Worm (Caenorhabditis elegans) whole organism, L1 larva: ENCODE data around the gene bet-2.
A peak's percentile ranks its signal among the peaks of the same experiment; 100 is the strongest.

Source experiments
- blmp-1 ChIP-seq: fragments of 150-350 bp; optimal IDR thresholded peaks from 2 replicates; lab custom pipeline; 2014; ENCODE audit warnings: missing biosample characterization, missing genetic modification characterization
- ceh-82 ChIP-seq, 3 experiments: fragments of 150-350 bp in 1 of 3; sonication (generic microtip) in 2 of 3; optimal IDR thresholded peaks; 2 replicates each; lab custom pipeline; 2014 to 2017; ENCODE audit warnings: missing biosample characterization in 3 of 3, missing genetic modification characterization in 3 of 3
- efl-3 ChIP-seq: fragments of 200-800 bp; sonication (Bioruptor generic); optimal IDR thresholded peaks from 2 replicates; lab custom pipeline; 2018; ENCODE audit warnings: mild to moderate bottlenecking, missing genetic modification characterization, missing compliant biosample characterization
- fos-1 ChIP-seq: fragments of 150-350 bp; optimal IDR thresholded peaks from 2 replicates; lab custom pipeline; 2014; ENCODE audit warnings: missing biosample characterization, missing genetic modification characterization
- hpl-2 ChIP-seq: fragments of 150-350 bp; optimal IDR thresholded peaks from 2 replicates; lab custom pipeline; 2014; ENCODE audit warnings: missing biosample characterization, missing genetic modification reagents, missing genetic modification characterization
- jun-1 ChIP-seq: fragments of 150-350 bp; optimal IDR thresholded peaks from 2 replicates; lab custom pipeline; 2014; ENCODE audit warnings: missing biosample characterization, missing genetic modification reagents, missing genetic modification characterization
- lin-13 ChIP-seq: fragments of 150-350 bp; optimal IDR thresholded peaks from 2 replicates; lab custom pipeline; 2014; ENCODE audit warnings: missing biosample characterization, missing genetic modification reagents, missing genetic modification characterization
- lin-39 ChIP-seq: fragments of 150-350 bp; optimal IDR thresholded peaks from 2 replicates; lab custom pipeline; 2014; ENCODE audit warnings: missing biosample characterization, missing genetic modification reagents, missing genetic modification characterization
- pag-3 ChIP-seq: sonication (generic microtip); optimal IDR thresholded peaks from 2 replicates; lab custom pipeline; 2017; ENCODE audit warnings: missing genetic modification characterization, mild to moderate bottlenecking, missing compliant biosample characterization, antibody characterized with exemption, borderline replicate concordance; ENCODE audit not compliant: insufficient read depth
- snpc-4 ChIP-seq: fragments of 150-350 bp; optimal IDR thresholded peaks from 2 replicates; lab custom pipeline; 2014; ENCODE audit warnings: missing biosample characterization, missing genetic modification characterization
- unc-30 ChIP-seq: sonication (generic microtip); optimal IDR thresholded peaks from 2 replicates; lab custom pipeline; 2017; ENCODE audit warnings: missing biosample characterization, missing genetic modification characterization
- unc-62 ChIP-seq: fragments of 150-350 bp; optimal IDR thresholded peaks from 2 replicates; lab custom pipeline; 2014; ENCODE audit warnings: missing biosample characterization, missing genetic modification reagents, missing genetic modification characterization
- unc-98 ChIP-seq: fragments of 200-800 bp; sonication (Bioruptor generic); IDR thresholded peaks from 2 replicates; pipeline ENCODE4 v1.3.6; 2022; ENCODE audit warnings: missing genetic modification characterization, missing compliant biosample characterization

DNA sequence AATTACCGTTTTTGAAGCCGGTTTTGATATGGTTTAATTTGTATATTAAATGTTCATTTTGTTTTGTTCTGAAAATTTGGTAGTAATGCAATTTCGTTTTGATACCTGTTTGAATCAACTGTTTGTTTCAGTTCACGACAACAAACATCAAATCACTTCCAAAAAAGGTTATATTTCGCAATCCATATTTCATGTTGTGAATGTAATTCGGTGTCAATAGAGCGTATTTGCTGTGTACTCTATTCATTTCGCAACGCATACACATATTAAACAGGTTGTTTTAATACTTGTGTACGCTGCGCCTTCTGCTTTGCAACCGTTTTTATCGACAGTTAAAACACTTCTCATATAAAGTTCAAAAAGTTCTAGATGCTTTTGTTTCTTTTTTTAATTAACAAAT lies 7.3 kb downstream of the bet-2 start:
- TF ChIP-seq unc-98 (GFP tag; lab: Robert Waterston, UW): no peak
- TF ChIP-seq unc-30 (tag; lab: Kevin White, UChicago): no peak
- peak; percentile 51 for TF ChIP-seq snpc-4 (tag; lab: Kevin White, UChicago)
- TF ChIP-seq unc-62 (GFP tag; lab: Kevin White, UChicago): no peak
- peak; percentile 16 for TF ChIP-seq pag-3 (tag; lab: Kevin White, UChicago)
- TF ChIP-seq jun-1 (tag; lab: Kevin White, UChicago): peak; percentile 79
- peak; percentile 22 to 76 (median 66) for TF ChIP-seq ceh-82 (tag; optimal IDR thresholded peaks at IDR 0.05; lab: Kevin White, UChicago)
- TF ChIP-seq efl-3 (GFP tag; lab: Kevin White, UChicago): no peak
- TF ChIP-seq lin-39 (tag; lab: Kevin White, UChicago): no peak
- peak; percentile 63 for TF ChIP-seq blmp-1 (tag; lab: Kevin White, UChicago)
- TF ChIP-seq lin-13 (GFP tag; lab: Kevin White, UChicago): peak; percentile 58
- TF ChIP-seq fos-1 (tag; lab: Kevin White, UChicago): peak; percentile 60
- TF ChIP-seq hpl-2: peak; percentile 55
